Worm (Caenorhabditis elegans) whole organism, mixed stage, embryonic: Measurements from ENCODE around the gene tmem-184.

Experiments used
- blmp-1 ChIP-seq: fragments of 150-350 bp; optimal IDR thresholded peaks from 2 replicates; lab custom pipeline; 2014; ENCODE audit warnings: missing biosample characterization, missing genetic modification characterization
- nhr-12 ChIP-seq: fragments of 150-350 bp; optimal IDR thresholded peaks from 2 replicates; lab custom pipeline; 2014; ENCODE audit warnings: missing biosample characterization, missing genetic modification characterization
- pha-4 ChIP-seq: fragments of 150-350 bp; optimal IDR thresholded peaks from 2 replicates; lab custom pipeline; 2018; ENCODE audit warnings: missing biosample characterization, missing genetic modification reagents, missing genetic modification characterization
- snpc-4 ChIP-seq: fragments of 150-350 bp; optimal IDR thresholded peaks from 2 replicates; lab custom pipeline; 2014; ENCODE audit warnings: missing biosample characterization, missing genetic modification characterization
- unc-62 ChIP-seq: fragments of 150-350 bp; optimal IDR thresholded peaks from 2 replicates; lab custom pipeline; 2014; ENCODE audit warnings: missing biosample characterization, missing genetic modification reagents, missing genetic modification characterization
- ztf-11 ChIP-seq: fragments of 150-350 bp; optimal IDR thresholded peaks from 2 replicates; lab custom pipeline; 2014; ENCODE audit warnings: missing biosample characterization, missing genetic modification characterization

- TF ChIP-seq unc-62 (GFP tag; lab: Kevin White, UChicago) (no peak), pha-4 (no peak), blmp-1 (tag; lab: Kevin White, UChicago) (no peak), ztf-11 (tag; lab: Kevin White, UChicago) (no peak), snpc-4 (no peak), nhr-12 (tag; lab: Kevin White, UChicago) (no peak)
Measured at ce11 chrX:14721098-14721497, 14.4 kb upstream of the tmem-184 start, which contains the start of gene F33C8.2.
